Worm (Caenorhabditis elegans) whole organism, early embryonic: ENCODE data around the gene srlf-15.

Experiments
- B0310.2 ChIP-seq: sonication (generic microtip); optimal IDR thresholded peaks from 2 replicates; lab custom pipeline; 2016; ENCODE audit warnings: mild to moderate bottlenecking, missing genetic modification characterization, missing compliant biosample characterization
- F13C5.2 ChIP-seq: sonication (generic microtip); optimal IDR thresholded peaks from 2 replicates; lab custom pipeline; 2017; ENCODE audit warnings: mild to moderate bottlenecking, missing genetic modification characterization, inconsistent platforms, missing compliant biosample characterization
- aly-1 ChIP-seq: sonication (generic microtip); optimal IDR thresholded peaks from 2 replicates; lab custom pipeline; 2016; ENCODE audit warnings: missing genetic modification characterization, missing compliant biosample characterization
- ama-1 ChIP-seq: fragments of 150-350 bp; optimal IDR thresholded peaks from 2 replicates; lab custom pipeline; 2014
- ceh-13 ChIP-seq: fragments of 200-800 bp; sonication (Bioruptor generic); optimal IDR thresholded peaks from 2 replicates; lab custom pipeline; 2018; ENCODE audit warnings: mild to moderate bottlenecking, missing genetic modification characterization, missing compliant biosample characterization
- ceh-36 ChIP-seq: sonication (generic microtip); optimal IDR thresholded peaks from 2 replicates; lab custom pipeline; 2016; ENCODE audit warnings: missing genetic modification characterization, inconsistent platforms, missing compliant biosample characterization
- ets-7 ChIP-seq: sonication (generic microtip); optimal IDR thresholded peaks from 2 replicates; lab custom pipeline; 2016; ENCODE audit warnings: missing genotype, missing genetic modification characterization, missing compliant biosample characterization
- flt-1 ChIP-seq: fragments of 200-800 bp; sonication (Bioruptor generic); IDR thresholded peaks from 2 replicates; pipeline ENCODE4 v1.3.6; 2022; ENCODE audit warnings: missing genetic modification characterization, missing compliant biosample characterization
- hmbx-1 ChIP-seq: sonication (generic microtip); optimal IDR thresholded peaks from 2 replicates; lab custom pipeline; 2016; ENCODE audit warnings: mild to moderate bottlenecking, missing genetic modification characterization, missing compliant biosample characterization
- hmg-4 ChIP-seq: fragments of 200-800 bp; sonication (Bioruptor generic); optimal IDR thresholded peaks from 2 replicates; lab custom pipeline; 2018; ENCODE audit warnings: mild to moderate bottlenecking, missing genetic modification characterization, missing compliant biosample characterization
- hnd-1 ChIP-seq: sonication (generic microtip); optimal IDR thresholded peaks from 2 replicates; lab custom pipeline; 2016; ENCODE audit warnings: missing genetic modification characterization, missing compliant biosample characterization
- pes-1 ChIP-seq: fragments of 200-800 bp; sonication (Bioruptor generic); IDR thresholded peaks from 2 replicates; pipeline ENCODE4 v1.3.6; 2022; ENCODE audit warnings: missing genetic modification reagents, missing genetic modification characterization, missing compliant biosample characterization
- scrt-1 ChIP-seq: fragments of 200-800 bp; sonication (Bioruptor generic); IDR thresholded peaks from 2 replicates; pipeline ENCODE4 v1.3.6; 2022; ENCODE audit warnings: missing genetic modification characterization, missing compliant biosample characterization
- sea-1 ChIP-seq: fragments of 200-800 bp; sonication (Bioruptor generic); conservative IDR thresholded peaks from 2 replicates; pipeline ENCODE4 v1.3.6; 2022; ENCODE audit warnings: missing genetic modification characterization, missing compliant biosample characterization
- tbx-11 ChIP-seq: fragments of 200-800 bp; sonication (Bioruptor generic); IDR thresholded peaks from 2 replicates; pipeline ENCODE4 v1.3.6; 2022; ENCODE audit warnings: missing genetic modification characterization, missing compliant biosample characterization
- tbx-37 ChIP-seq: fragments of 200-800 bp; sonication (Bioruptor generic); conservative IDR thresholded peaks from 2 replicates; pipeline ENCODE4 v1.3.6; 2022; ENCODE audit warnings: missing genetic modification reagents, missing genetic modification characterization, missing compliant biosample characterization
- tra-4 ChIP-seq: sonication (generic microtip); optimal IDR thresholded peaks from 2 replicates; lab custom pipeline; 2017; ENCODE audit warnings: missing genetic modification characterization, missing compliant biosample characterization

srlf-15 gene

ce11 chrII:11041027-11041426, 5.2 kb downstream of the srlf-15 start, which contains the start of gene cey-1:
Gene cey-1 (minus strand): TSS chrII:11041206.
- TF ChIP-seq ets-7 (tag; lab: Kevin White, UChicago) (no peak), tra-4 (no peak), hnd-1 (tag; lab: Kevin White, UChicago) (no peak)

ce11 chrII:11041846-11042262, 6.0 kb downstream of the srlf-15 start:
- TF ChIP-seq F13C5.2 (tag; lab: Kevin White, UChicago) (peak; percentile 10), tbx-37 (GFP tag; lab: Robert Waterston, UW) (no peak), ama-1 (peak; percentile 20), hmg-4 (GFP tag; lab: Kevin White, UChicago) (peak; percentile 37), ceh-36 (tag; lab: Kevin White, UChicago) (no peak)

- TF ChIP-seq hnd-1 (tag; lab: Kevin White, UChicago), result no peak
- no peak for TF ChIP-seq tra-4
- no peak for TF ChIP-seq flt-1 (GFP tag; lab: Robert Waterston, UW)
- TF ChIP-seq hmbx-1 (tag; lab: Kevin White, UChicago), result no peak
- TF ChIP-seq B0310.2, result peak; percentile 55
- TF ChIP-seq ceh-13 (GFP tag; lab: Kevin White, UChicago), result no peak
- TF ChIP-seq hmg-4 (GFP tag; lab: Kevin White, UChicago), result peak; percentile 94
- peak; percentile 57 for TF ChIP-seq F13C5.2 (tag; lab: Kevin White, UChicago)
- no peak for TF ChIP-seq ama-1
- TF ChIP-seq aly-1 (tag; lab: Kevin White, UChicago), result peak; percentile 79
- 0 out of 2 replicates have a peak, but pooled peaks have one; percentile 45 for TF ChIP-seq pes-1 (GFP tag; lab: Robert Waterston, UW)
- TF ChIP-seq scrt-1 (GFP tag; lab: Robert Waterston, UW), result no peak
- TF ChIP-seq ets-7 (tag; lab: Kevin White, UChicago), result peak; percentile 5
- no peak for TF ChIP-seq tbx-11 (GFP tag; lab: Robert Waterston, UW)
- TF ChIP-seq tbx-37 (GFP tag; lab: Robert Waterston, UW), result 0 out of 2 replicates have a peak, but pooled peaks have one; percentile 20
- TF ChIP-seq sea-1 (GFP tag; lab: Robert Waterston, UW), result no peak
- peak; percentile 32 for TF ChIP-seq ceh-36 (tag; lab: Kevin White, UChicago)
Measured at ce11 chrII:11042878-11043331, 7.0 kb downstream of the srlf-15 start.

- no peak for TF ChIP-seq ets-7 (tag; lab: Kevin White, UChicago)
- no peak for TF ChIP-seq ceh-36 (tag; lab: Kevin White, UChicago)
- TF ChIP-seq aly-1 (tag; lab: Kevin White, UChicago), result no peak
- TF ChIP-seq pes-1 (GFP tag; lab: Robert Waterston, UW), result no peak
- TF ChIP-seq tbx-11 (GFP tag; lab: Robert Waterston, UW), result no peak
- no peak for TF ChIP-seq hmbx-1 (tag; lab: Kevin White, UChicago)
- TF ChIP-seq ceh-13 (GFP tag; lab: Kevin White, UChicago), result no peak
- no peak for TF ChIP-seq tbx-37 (GFP tag; lab: Robert Waterston, UW)
- no peak for TF ChIP-seq F13C5.2 (tag; lab: Kevin White, UChicago)
- no peak for TF ChIP-seq tra-4
- no peak for TF ChIP-seq B0310.2
Measured at ce11 chrII:11043546-11044192, 7.8 kb downstream of the srlf-15 start.

ce11 chrII:11044193-11044568, 8.3 kb downstream of the srlf-15 start:
- TF ChIP-seq flt-1 (GFP tag; lab: Robert Waterston, UW), result no peak
- peak; percentile 62 for TF ChIP-seq aly-1 (tag; lab: Kevin White, UChicago)

- TF ChIP-seq B0310.2 (no peak), tbx-37 (GFP tag; lab: Robert Waterston, UW) (no peak), aly-1 (tag; lab: Kevin White, UChicago) (no peak), pes-1 (GFP tag; lab: Robert Waterston, UW) (no peak), sea-1 (GFP tag; lab: Robert Waterston, UW) (no peak), scrt-1 (GFP tag; lab: Robert Waterston, UW) (no peak), ceh-13 (GFP tag; lab: Kevin White, UChicago) (no peak), ama-1 (no peak), hnd-1 (tag; lab: Kevin White, UChicago) (no peak), ets-7 (tag; lab: Kevin White, UChicago) (no peak), hmbx-1 (tag; lab: Kevin White, UChicago) (no peak), tbx-11 (GFP tag; lab: Robert Waterston, UW) (no peak), hmg-4 (GFP tag; lab: Kevin White, UChicago) (no peak), F13C5.2 (tag; lab: Kevin White, UChicago) (no peak), tra-4 (no peak), ceh-36 (tag; lab: Kevin White, UChicago) (no peak), flt-1 (GFP tag; lab: Robert Waterston, UW) (no peak)
Measured at ce11 chrII:11045872-11046271, 10.0 kb downstream of the srlf-15 start, which contains the start of gene col-83. Gene col-83 (minus strand): TSS chrII:11045972.

ce11 chrII:11048930-11049329, 13.1 kb downstream of the srlf-15 start, which contains the start of gene F33A8.4:
Gene F33A8.4 (minus strand): TSS chrII:11049030.
- TF ChIP-seq hnd-1 (tag; lab: Kevin White, UChicago) (no peak), ceh-13 (GFP tag; lab: Kevin White, UChicago) (no peak), ets-7 (tag; lab: Kevin White, UChicago) (no peak), hmg-4 (GFP tag; lab: Kevin White, UChicago) (no peak), flt-1 (GFP tag; lab: Robert Waterston, UW) (no peak), sea-1 (GFP tag; lab: Robert Waterston, UW) (no peak), hmbx-1 (tag; lab: Kevin White, UChicago) (no peak), ama-1 (no peak), tbx-37 (GFP tag; lab: Robert Waterston, UW) (no peak), ceh-36 (tag; lab: Kevin White, UChicago) (no peak), F13C5.2 (tag; lab: Kevin White, UChicago) (no peak), tra-4 (no peak), aly-1 (tag; lab: Kevin White, UChicago) (no peak), tbx-11 (GFP tag; lab: Robert Waterston, UW) (no peak), B0310.2 (no peak), pes-1 (GFP tag; lab: Robert Waterston, UW) (no peak), scrt-1 (GFP tag; lab: Robert Waterston, UW) (no peak)
